Worm (Caenorhabditis elegans) whole organism, L4/young adult: ENCODE results near the gene F18H3.4.

Source experiments
- W03F9.2 ChIP-seq: fragments of 150-350 bp; optimal IDR thresholded peaks from 2 replicates; lab custom pipeline; 2014; ENCODE audit warnings: missing biosample characterization, missing genetic modification characterization
- dao-5 ChIP-seq: sonication (generic microtip); optimal IDR thresholded peaks from 2 replicates; lab custom pipeline; 2016; ENCODE audit warnings: missing genotype, missing genetic modification characterization, moderate library complexity, missing compliant biosample characterization
- him-1 ChIP-seq: sonication (generic microtip); optimal IDR thresholded peaks from 2 replicates; lab custom pipeline; 2016; ENCODE audit warnings: missing genotype, missing genetic modification reagents, missing genetic modification characterization, missing compliant biosample characterization

Gene F18H3.4

ce11 chrX:13528630-13529138 is at the start of gene F18H3.4:
F18H3.4 (plus strand) TSS chrX:13529088.
- TF ChIP-seq W03F9.2 (tag; lab: Kevin White, UChicago) (peak; percentile 39), dao-5 (tag; lab: Kevin White, UChicago) (no peak), him-1 (tag; lab: Kevin White, UChicago) (no peak)

DNA sequence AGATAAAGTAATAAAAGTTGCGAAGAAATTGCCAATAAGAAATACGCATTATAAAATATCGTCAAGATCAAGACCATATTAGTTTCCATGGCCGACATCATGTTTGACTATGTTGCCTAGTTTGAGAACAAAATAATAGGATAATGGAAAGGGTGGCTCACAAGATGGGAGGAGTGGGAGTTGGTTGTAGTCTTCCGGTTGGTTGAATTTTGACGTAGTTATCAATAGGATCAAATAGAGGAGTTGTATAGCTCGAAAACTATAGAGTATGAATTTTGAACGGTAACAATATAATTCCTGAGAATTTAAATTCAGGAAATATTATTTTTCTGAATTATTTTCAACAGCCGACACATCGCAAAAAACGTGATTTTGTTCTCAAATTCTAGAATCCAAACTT is 47.2 kb upstream of the F18H3.4 start, which contains the start of gene srd-50:
Gene srd-50 (minus strand): TSS at position 101 of the 400 bp plus-strand sequence.
- no peak for TF ChIP-seq him-1 (tag; lab: Kevin White, UChicago)
- TF ChIP-seq dao-5 (tag; lab: Kevin White, UChicago), result no peak
- no peak for TF ChIP-seq W03F9.2 (tag; lab: Kevin White, UChicago)

- TF ChIP-seq dao-5 (tag; lab: Kevin White, UChicago) (no peak), him-1 (tag; lab: Kevin White, UChicago) (no peak), W03F9.2 (tag; lab: Kevin White, UChicago) (no peak)
Observed at ce11 chrX:13484813-13485212, 44.1 kb upstream of the F18H3.4 start, which contains the start of gene srd-51. srd-51 (minus strand) TSS chrX:13484913.

DNA sequence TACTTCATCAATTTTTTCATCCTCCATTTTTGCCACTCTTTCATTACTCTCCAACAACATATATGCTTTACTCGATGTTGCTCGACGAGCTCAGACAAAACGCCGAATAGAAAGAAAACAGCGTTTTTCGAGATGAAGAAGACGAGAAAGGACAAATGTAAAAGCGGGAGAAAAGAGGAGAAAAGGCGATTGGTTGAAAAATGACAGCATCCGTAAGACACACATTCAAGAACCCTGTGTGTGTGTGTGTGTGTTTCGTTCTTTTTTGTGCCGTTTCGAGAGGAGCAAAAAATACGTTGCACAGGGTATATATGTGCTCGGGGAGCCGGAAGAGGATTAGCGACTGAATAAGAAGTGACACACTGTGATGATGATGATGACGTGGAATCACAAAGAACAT is 35.1 kb upstream of the F18H3.4 start:
- TF ChIP-seq him-1 (tag; lab: Kevin White, UChicago) (peak; percentile 17), dao-5 (tag; lab: Kevin White, UChicago) (no peak), W03F9.2 (tag; lab: Kevin White, UChicago) (no peak)

ce11 chrX:13499098-13499497 is 29.8 kb upstream of the F18H3.4 start:
- no peak for TF ChIP-seq dao-5 (tag; lab: Kevin White, UChicago)
- TF ChIP-seq him-1 (tag; lab: Kevin White, UChicago), result no peak
- no peak for TF ChIP-seq W03F9.2 (tag; lab: Kevin White, UChicago)

ce11 chrX:13499923-13500322 is 29.0 kb upstream of the F18H3.4 start:
- TF ChIP-seq him-1 (tag; lab: Kevin White, UChicago) (no peak), dao-5 (tag; lab: Kevin White, UChicago) (no peak), W03F9.2 (tag; lab: Kevin White, UChicago) (no peak)

ce11 chrX:13500568-13500967 is 28.3 kb upstream of the F18H3.4 start, which contains the start of gene sad-1:
sad-1 (minus strand) TSS chrX:13500668.
- TF ChIP-seq W03F9.2 (tag; lab: Kevin White, UChicago) (no peak), him-1 (tag; lab: Kevin White, UChicago) (no peak), dao-5 (tag; lab: Kevin White, UChicago) (no peak)

DNA sequence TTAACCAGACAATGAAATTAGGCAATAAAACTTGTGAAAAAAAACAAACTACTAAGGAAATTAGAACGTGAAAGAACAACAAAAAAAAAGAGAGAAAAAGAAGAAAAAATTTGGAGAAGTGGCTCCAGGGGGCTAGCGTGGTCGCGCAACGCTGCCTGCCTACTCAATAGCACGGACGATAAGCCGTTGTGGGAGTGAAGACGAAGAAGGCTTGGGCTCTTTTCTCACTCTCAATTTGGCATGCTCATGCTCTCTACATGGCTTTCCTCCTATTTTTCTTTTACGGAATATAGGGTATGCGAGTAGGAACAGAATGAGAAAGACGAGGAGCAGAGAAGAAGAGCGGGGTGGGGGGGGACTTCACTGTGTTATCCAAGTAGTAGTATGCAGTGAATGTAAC is 26.6 kb upstream of the F18H3.4 start:
- TF ChIP-seq dao-5 (tag; lab: Kevin White, UChicago) (no peak), him-1 (tag; lab: Kevin White, UChicago) (peak; percentile 85)

ce11 chrX:13503839-13504238 is 25.0 kb upstream of the F18H3.4 start:
- TF ChIP-seq W03F9.2 (tag; lab: Kevin White, UChicago) (no peak), him-1 (tag; lab: Kevin White, UChicago) (no peak), dao-5 (tag; lab: Kevin White, UChicago) (no peak)

- TF ChIP-seq W03F9.2 (tag; lab: Kevin White, UChicago) (no peak), dao-5 (tag; lab: Kevin White, UChicago) (no peak), him-1 (tag; lab: Kevin White, UChicago) (no peak)
Observed at ce11 chrX:13505201-13505600, 23.7 kb upstream of the F18H3.4 start.

ce11 chrX:13506043-13506442 is 22.8 kb upstream of the F18H3.4 start:
- TF ChIP-seq dao-5 (tag; lab: Kevin White, UChicago) (no peak), W03F9.2 (tag; lab: Kevin White, UChicago) (no peak), him-1 (tag; lab: Kevin White, UChicago) (no peak)

ce11 chrX:13506493-13506892 is 22.4 kb upstream of the F18H3.4 start:
- TF ChIP-seq W03F9.2 (tag; lab: Kevin White, UChicago) (no peak), dao-5 (tag; lab: Kevin White, UChicago) (no peak), him-1 (tag; lab: Kevin White, UChicago) (no peak)

DNA sequence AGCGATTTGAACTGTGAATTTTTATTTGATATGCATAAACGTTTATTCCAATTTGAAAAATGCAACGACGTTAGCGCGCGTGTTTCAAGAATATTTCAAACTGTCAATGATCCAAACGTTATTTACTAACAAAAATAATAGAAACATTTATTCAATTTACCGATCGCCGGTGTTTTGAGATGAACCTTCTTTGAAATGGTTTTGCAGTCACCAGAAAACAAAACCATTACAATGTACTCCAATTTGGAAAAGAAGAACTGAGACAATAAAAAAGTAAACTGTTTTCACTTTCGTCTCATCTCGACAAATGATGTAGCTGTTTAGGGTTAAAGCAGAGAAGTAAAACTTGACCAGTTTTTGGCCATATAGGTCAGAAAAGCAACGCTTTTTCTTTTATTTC is 21.7 kb upstream of the F18H3.4 start, which contains the start of gene H06A10.1:
Gene H06A10.1 (plus strand): TSS at position 301 of the 400 bp plus-strand sequence.
- TF ChIP-seq W03F9.2 (tag; lab: Kevin White, UChicago), result no peak
- TF ChIP-seq him-1 (tag; lab: Kevin White, UChicago), result no peak
- no peak for TF ChIP-seq dao-5 (tag; lab: Kevin White, UChicago)

DNA sequence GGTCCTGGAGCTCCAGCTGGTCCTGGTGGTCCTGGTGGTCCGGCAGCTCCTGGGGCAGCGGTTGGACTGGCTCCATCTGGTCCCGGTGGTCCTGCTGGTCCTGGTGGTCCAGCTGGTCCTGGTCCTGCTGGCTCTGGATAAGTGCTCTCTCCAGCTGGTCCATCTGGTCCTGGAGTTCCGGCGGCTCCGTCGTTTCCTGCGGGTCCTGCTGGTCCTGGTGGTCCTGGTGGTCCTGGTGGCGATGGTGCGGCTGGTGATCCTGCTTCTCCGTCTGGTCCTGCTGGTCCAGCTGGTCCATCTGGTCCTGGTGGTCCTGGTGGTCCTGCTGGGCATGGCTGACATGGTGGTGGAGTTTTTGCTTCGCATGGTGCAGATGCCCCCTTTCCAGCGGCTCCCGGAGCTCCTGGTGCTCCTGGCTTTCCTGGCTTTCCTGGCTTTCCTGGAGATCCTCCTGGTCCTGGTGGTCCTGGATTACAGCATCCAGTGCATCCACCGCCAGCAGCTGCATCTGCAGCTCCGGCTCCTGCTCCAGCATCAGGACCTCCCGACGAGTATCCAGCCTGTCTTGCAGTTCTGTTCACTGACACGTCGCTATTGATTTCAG is 18.6 kb upstream of the F18H3.4 start:
- TF ChIP-seq him-1 (tag; lab: Kevin White, UChicago) (no peak), W03F9.2 (tag; lab: Kevin White, UChicago) (no peak), dao-5 (tag; lab: Kevin White, UChicago) (no peak)
